Fruit fly (Drosophila melanogaster): Measurements from ENCODE around the gene Jon66Ci.

The Jon66Ci gene

dm6 chr3L:8418984-8419383 is 27.6 kb downstream of the Jon66Ci start (continued):
- TF ChIP-seq Gug (GFP tag; IDR thresholded peaks at IDR 0.05) (peak; percentile 35; the same call in 1 of the 4 replicates), cad (GFP tag; optimal IDR thresholded peaks at IDR 0.05) (no peak), org-1 (GFP tag; optimal IDR thresholded peaks at IDR 0.05) (peak; percentile 7), CG16779 (GFP tag; IDR thresholded peaks at IDR 0.05) (no peak), CG10209 (GFP tag; optimal IDR thresholded peaks at IDR 0.05) (no peak), croc (GFP tag; conservative IDR thresholded peaks at IDR 0.05) (no peak), ssp (GFP tag; IDR thresholded peaks at IDR 0.05) (no peak), gro (GFP tag; optimal IDR thresholded peaks at IDR 0.05) (no peak), Sin3A (optimal IDR thresholded peaks at IDR 0.05) (no peak), Nf-YB (GFP tag; optimal IDR thresholded peaks at IDR 0.05) (no peak), CrebB (tag; optimal IDR thresholded peaks at IDR 0.05) (no peak), trh (GFP tag; optimal IDR thresholded peaks at IDR 0.05) (no peak), sob (GFP tag; IDR thresholded peaks at IDR 0.05) (no peak), hbn (GFP tag; IDR thresholded peaks at IDR 0.05; ENCODE audit: partially characterized antibody) (no peak), lmd (GFP tag; IDR thresholded peaks at IDR 0.05) (peak; percentile 43), CG10321 (GFP tag; IDR thresholded peaks at IDR 0.05) (no peak), Side (GFP tag; optimal IDR thresholded peaks at IDR 0.05) (no peak), CG1792 (GFP tag; optimal IDR thresholded peaks at IDR 0.05) (no peak), CkIIα-i1 (GFP tag; IDR thresholded peaks at IDR 0.05) (no peak), sd (tag; optimal IDR thresholded peaks at IDR 0.05) (no peak), pfk (GFP tag; optimal IDR thresholded peaks at IDR 0.05) (no peak), CG13775 (GFP tag; optimal IDR thresholded peaks at IDR 0.05) (no peak), Opbp (GFP tag; IDR thresholded peaks at IDR 0.05; ENCODE audit: partially characterized antibody) (no peak), Jarid2 (GFP tag; optimal IDR thresholded peaks at IDR 0.05) (no peak), Gsc (GFP tag; IDR thresholded peaks at IDR 0.05) (no peak), HLH54F (GFP tag; optimal IDR thresholded peaks at IDR 0.05) (no peak), Ssrp (tag; optimal IDR thresholded peaks at IDR 0.05) (peak; percentile 29), Asciz (GFP tag; optimal IDR thresholded peaks at IDR 0.05) (peak; percentile 2), CG4820 (GFP tag; optimal IDR thresholded peaks at IDR 0.05) (peak; percentile 12), Hmr (GFP tag; optimal IDR thresholded peaks at IDR 0.05) (no peak), CG7357 (GFP tag; IDR thresholded peaks at IDR 0.05) (no peak), nerfin-2 (GFP tag; IDR thresholded peaks at IDR 0.05; ENCODE audit: partially characterized antibody) (no peak), CG31441 (GFP tag; IDR thresholded peaks at IDR 0.05) (no peak; the same call in 1 of the 2 replicates), Abd-B (GFP tag; optimal IDR thresholded peaks at IDR 0.05) (no peak), CG8089 (GFP tag; optimal IDR thresholded peaks at IDR 0.05) (no peak), inv (GFP tag; IDR thresholded peaks at IDR 0.05; ENCODE audit: partially characterized antibody) (no peak), CG9797 (GFP tag; optimal IDR thresholded peaks at IDR 0.05) (no peak), crc (GFP tag; optimal IDR thresholded peaks at IDR 0.05) (no peak), CG9215 (GFP tag; IDR thresholded peaks at IDR 0.05) (no peak), Dip3 (GFP tag; optimal IDR thresholded peaks at IDR 0.05) (no peak), CG7556 (GFP tag; optimal IDR thresholded peaks at IDR 0.05) (no peak), zfh1 (GFP tag; IDR thresholded peaks at IDR 0.05) (peak; percentile 64; the same call in 1 of the 3 replicates), CG6254 (GFP tag; optimal IDR thresholded peaks at IDR 0.05) (no peak), CG17359 (tag; optimal IDR thresholded peaks at IDR 0.05) (peak; percentile 37), slp2 (GFP tag; optimal IDR thresholded peaks at IDR 0.05) (no peak), gem (tag; optimal IDR thresholded peaks at IDR 0.05) (no peak), CG2129 (GFP tag; IDR thresholded peaks at IDR 0.05; ENCODE audit: partially characterized antibody) (no peak), Dref (GFP tag; IDR thresholded peaks at IDR 0.05) (no peak), pho (GFP tag; optimal IDR thresholded peaks at IDR 0.05) (no peak), kay (GFP tag; optimal IDR thresholded peaks at IDR 0.05) (no peak), CG14667 (GFP tag; IDR thresholded peaks at IDR 0.05) (no peak), NK7.1 (GFP tag; optimal IDR thresholded peaks at IDR 0.05) (no peak)

Data from whole organism, embryonic.